Worm (Caenorhabditis elegans) whole organism, L4/young adult: ENCODE results near the gene F46C8.1.

Experiments
- W03F9.2 ChIP-seq: fragments of 150-350 bp; optimal IDR thresholded peaks from 2 replicates; lab custom pipeline; 2014; ENCODE audit warnings: missing biosample characterization, missing genetic modification characterization
- dao-5 ChIP-seq: sonication (generic microtip); optimal IDR thresholded peaks from 2 replicates; lab custom pipeline; 2016; ENCODE audit warnings: missing genotype, missing genetic modification characterization, moderate library complexity, missing compliant biosample characterization
- him-1 ChIP-seq: sonication (generic microtip); optimal IDR thresholded peaks from 2 replicates; lab custom pipeline; 2016; ENCODE audit warnings: missing genotype, missing genetic modification reagents, missing genetic modification characterization, missing compliant biosample characterization

F46C8.1 gene

ce11 chrX:7548158-7548557 lies at the start of gene F46C8.1:
TSS of gene F46C8.1 (plus strand) at chrX:7548458.
- TF ChIP-seq W03F9.2 (tag; lab: Kevin White, UChicago) (no peak), dao-5 (tag; lab: Kevin White, UChicago) (no peak)

- no peak for TF ChIP-seq W03F9.2 (tag; lab: Kevin White, UChicago)
- peak; percentile 90 for TF ChIP-seq him-1
- TF ChIP-seq dao-5 (tag; lab: Kevin White, UChicago) = no peak
These were observed 47.3 kb upstream of the F46C8.1 start, which contains the start of gene uggt-1 for ce11 chrX:7500970-7501369. TSS of gene uggt-1 (minus strand) at chrX:7500982.

- no peak for TF ChIP-seq W03F9.2 (tag; lab: Kevin White, UChicago)
- no peak for TF ChIP-seq dao-5 (tag; lab: Kevin White, UChicago)
- no peak for TF ChIP-seq him-1
These were observed 45.5 kb upstream of the F46C8.1 start, which contains the start of gene F48E3.6 for ce11 chrX:7502807-7503206. TSS of gene F48E3.6 (minus strand) at chrX:7502907.

ce11 chrX:7506533-7506932 lies 41.7 kb upstream of the F46C8.1 start, which contains the start of gene lgc-11:
TSS of gene lgc-11 (minus strand) at chrX:7506633.
- TF ChIP-seq W03F9.2 (tag; lab: Kevin White, UChicago) (no peak), dao-5 (tag; lab: Kevin White, UChicago) (no peak), him-1 (no peak)

ce11 chrX:7507141-7507540 lies 41.1 kb upstream of the F46C8.1 start:
- TF ChIP-seq W03F9.2 (tag; lab: Kevin White, UChicago) (no peak), him-1 (no peak), dao-5 (tag; lab: Kevin White, UChicago) (no peak)

- no peak for TF ChIP-seq him-1
- no peak for TF ChIP-seq dao-5 (tag; lab: Kevin White, UChicago)
- no peak for TF ChIP-seq W03F9.2 (tag; lab: Kevin White, UChicago)
These were observed 35.5 kb upstream of the F46C8.1 start for ce11 chrX:7512714-7513113.

DNA sequence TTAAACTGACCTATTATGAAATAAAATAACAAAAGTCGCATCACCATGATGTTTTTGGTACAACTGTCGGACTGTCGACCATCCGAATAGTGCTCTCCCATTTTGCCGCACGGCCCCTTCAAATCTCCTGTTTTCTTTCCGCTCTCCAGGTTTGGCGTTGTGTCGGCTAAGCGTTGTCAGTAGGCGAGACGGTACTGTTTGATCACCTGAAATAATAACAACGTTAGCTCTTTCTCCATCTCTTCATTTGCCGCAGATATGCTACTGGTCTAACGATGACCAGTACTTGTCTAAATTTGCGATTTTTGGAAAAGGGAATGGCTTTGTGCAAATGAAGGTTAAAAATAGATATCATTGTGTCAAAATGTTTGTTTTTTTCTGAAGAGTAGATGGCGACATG lies 28.7 kb upstream of the F46C8.1 start, which contains the start of gene chts-1:
TSS of gene chts-1 (minus strand) at position 101 of the 400 bp plus-strand sequence.
- TF ChIP-seq dao-5 (tag; lab: Kevin White, UChicago) = no peak
- no peak for TF ChIP-seq him-1
- no peak for TF ChIP-seq W03F9.2 (tag; lab: Kevin White, UChicago)

DNA sequence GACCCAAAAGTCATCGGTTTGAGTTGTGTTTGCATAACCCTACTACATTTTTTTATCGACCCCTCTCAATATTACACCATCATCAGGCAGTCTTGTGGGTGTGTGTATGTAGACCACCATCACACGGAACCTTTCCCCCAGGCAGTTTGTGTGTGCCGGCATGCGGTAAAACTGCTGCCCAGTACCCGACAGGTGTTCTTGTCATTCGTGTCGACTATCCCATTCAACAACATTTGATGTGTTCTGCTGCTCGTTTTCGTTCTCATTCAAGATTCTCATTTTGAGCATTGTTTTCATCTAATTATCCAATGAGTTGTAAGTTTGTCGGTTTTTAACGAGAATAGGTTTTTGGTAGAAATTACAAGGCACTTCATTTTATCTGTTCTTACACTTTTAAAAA lies 25.7 kb upstream of the F46C8.1 start:
- TF ChIP-seq dao-5 (tag; lab: Kevin White, UChicago) (no peak), him-1 (no peak), W03F9.2 (tag; lab: Kevin White, UChicago) (no peak)

DNA sequence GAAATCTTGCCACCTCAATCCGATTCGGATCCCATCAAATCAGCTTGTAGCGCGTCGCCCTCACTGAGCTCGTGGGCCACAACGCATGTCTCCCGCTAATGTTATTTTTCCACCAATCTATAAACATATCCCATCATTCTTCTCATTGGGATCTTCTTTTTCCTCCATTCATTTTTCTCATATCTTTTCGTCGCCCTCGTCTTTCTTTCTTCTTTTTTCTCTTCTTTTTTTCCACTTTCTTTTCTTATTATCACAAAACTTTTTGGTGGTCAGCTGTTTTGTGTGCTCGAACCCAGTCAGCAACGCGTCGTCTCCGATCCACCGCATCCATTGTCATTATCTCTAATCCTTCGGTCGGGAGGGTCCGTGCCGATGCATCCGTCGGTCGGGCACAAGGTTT lies 24.5 kb upstream of the F46C8.1 start:
- TF ChIP-seq W03F9.2 (tag; lab: Kevin White, UChicago) (no peak), dao-5 (tag; lab: Kevin White, UChicago) (no peak), him-1 (no peak)

ce11 chrX:7525271-7525670 lies 23.0 kb upstream of the F46C8.1 start, which contains the start of gene F46C8.3:
TSS of gene F46C8.3 (plus strand) at chrX:7525571.
- TF ChIP-seq him-1 = no peak
- TF ChIP-seq dao-5 (tag; lab: Kevin White, UChicago) = no peak
- TF ChIP-seq W03F9.2 (tag; lab: Kevin White, UChicago) = no peak

DNA sequence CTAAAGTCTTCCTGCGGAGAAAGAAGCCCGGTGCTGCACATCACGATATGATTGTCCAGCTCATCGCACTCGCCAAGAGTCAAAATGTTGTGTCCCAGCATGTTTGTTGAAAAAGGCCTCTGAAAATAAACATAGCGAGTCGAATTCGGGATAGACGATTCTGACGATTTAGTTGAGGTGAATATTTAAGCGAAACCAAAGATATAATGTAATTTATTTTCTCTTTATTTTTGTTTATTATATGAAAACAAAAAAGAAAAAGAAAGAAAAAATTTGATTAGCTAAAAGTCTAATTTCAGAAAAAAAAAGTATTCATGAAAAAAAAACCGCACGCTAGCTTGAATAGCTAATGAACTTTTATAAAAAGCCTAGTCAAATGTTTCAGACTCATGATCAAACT lies 15.6 kb upstream of the F46C8.1 start, which contains the start of gene ceh-14:
TSS of gene ceh-14 (minus strand) at position 101 of the 400 bp plus-strand sequence.
- TF ChIP-seq W03F9.2 (tag; lab: Kevin White, UChicago) (no peak), dao-5 (tag; lab: Kevin White, UChicago) (no peak), him-1 (no peak)

DNA sequence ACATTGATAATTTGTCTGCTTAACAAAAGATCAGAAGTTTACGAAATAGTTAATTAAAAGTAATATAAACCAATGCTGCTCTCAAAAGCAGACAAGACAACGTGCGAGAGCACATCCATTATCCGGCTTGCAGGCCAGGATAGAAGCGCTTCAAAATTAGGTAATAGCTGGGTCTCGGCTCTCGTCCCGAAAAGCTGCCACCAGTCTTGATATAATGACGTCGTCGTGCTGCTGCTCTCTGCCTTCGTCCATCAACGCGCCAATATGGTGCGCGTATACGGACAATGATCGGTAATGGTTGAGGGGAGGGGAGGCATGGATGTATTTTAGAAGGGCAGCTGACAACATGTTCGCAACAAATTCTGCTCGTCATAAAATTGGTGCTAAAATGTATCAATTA lies 13.8 kb upstream of the F46C8.1 start:
- TF ChIP-seq dao-5 (tag; lab: Kevin White, UChicago) (no peak), W03F9.2 (tag; lab: Kevin White, UChicago) (no peak), him-1 (no peak)

- no peak for TF ChIP-seq dao-5 (tag; lab: Kevin White, UChicago)
- TF ChIP-seq him-1 = no peak
- no peak for TF ChIP-seq W03F9.2 (tag; lab: Kevin White, UChicago)
These were observed 11.4 kb upstream of the F46C8.1 start for ce11 chrX:7536869-7537268.

- TF ChIP-seq dao-5 (tag; lab: Kevin White, UChicago) (no peak), W03F9.2 (tag; lab: Kevin White, UChicago) (no peak), him-1 (no peak)
These were observed 10.5 kb upstream of the F46C8.1 start, which contains the start of gene dpy-7 for ce11 chrX:7537742-7538268. TSS of gene dpy-7 (minus strand) at chrX:7537792.

- no peak for TF ChIP-seq W03F9.2 (tag; lab: Kevin White, UChicago)
- TF ChIP-seq him-1 = no peak
- no peak for TF ChIP-seq dao-5 (tag; lab: Kevin White, UChicago)
These were observed 8.2 kb upstream of the F46C8.1 start, which contains the start of gene glb-16 for ce11 chrX:7540033-7540432. TSS of gene glb-16 (minus strand) at chrX:7540133.
